Worm (Caenorhabditis elegans): ENCODE data around the gene glt-4.

Gene glt-4

DNA sequence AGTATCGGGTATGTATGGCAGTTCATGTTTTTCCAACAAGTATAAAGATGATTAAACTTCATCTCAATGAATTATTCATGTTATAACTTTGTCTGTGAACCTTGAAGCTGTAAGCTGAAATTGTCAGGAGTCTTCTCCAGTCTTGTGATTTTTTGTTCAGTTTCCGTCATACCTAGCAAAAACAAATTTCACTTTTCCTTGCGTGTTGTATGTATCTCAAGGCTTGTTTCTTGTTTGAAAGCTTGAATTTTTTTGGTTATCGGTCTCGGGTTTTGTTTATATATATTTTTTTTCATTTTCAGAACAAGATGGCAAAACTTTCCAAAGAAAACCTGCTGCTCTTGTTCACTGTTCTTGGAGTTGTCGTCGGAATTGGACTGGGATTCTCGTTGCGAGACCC is at the start of gene glt-4:
Gene glt-4, plus strand, starts transcription at position 301 of the 400 bp plus-strand sequence.
- TF ChIP-seq ets-7 (tag; optimal IDR thresholded peaks at IDR 0.05), result no peak
- no peak for TF ChIP-seq flt-1 (GFP tag; IDR thresholded peaks at IDR 0.05)
- TF ChIP-seq F13C5.2 (tag; optimal IDR thresholded peaks at IDR 0.05), result no peak
- TF ChIP-seq hnd-1 (tag; optimal IDR thresholded peaks at IDR 0.05), result no peak
- no peak for TF ChIP-seq ama-1 (optimal IDR thresholded peaks at IDR 0.05)

DNA sequence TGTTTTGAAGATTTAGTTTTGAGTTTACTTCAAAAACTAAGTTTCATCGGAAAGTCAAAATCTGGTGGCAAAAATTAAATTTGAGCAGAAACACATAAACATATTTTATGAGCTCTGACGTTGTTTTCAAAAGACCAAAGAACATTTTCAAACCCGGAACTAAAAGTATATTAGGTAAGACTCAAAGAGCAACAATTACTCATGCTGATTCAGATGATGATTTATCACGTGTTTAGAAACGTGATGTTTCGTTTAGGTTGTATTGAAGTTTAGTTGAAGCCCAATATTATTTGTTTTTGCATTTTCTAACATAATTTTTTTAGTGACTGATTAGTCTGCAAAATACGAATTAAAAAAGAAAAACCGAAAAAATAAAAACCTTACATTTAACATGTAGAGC is 49.5 kb upstream of the glt-4 start:
- TF ChIP-seq hmbx-1 (tag; optimal IDR thresholded peaks at IDR 0.05), result no peak

DNA sequence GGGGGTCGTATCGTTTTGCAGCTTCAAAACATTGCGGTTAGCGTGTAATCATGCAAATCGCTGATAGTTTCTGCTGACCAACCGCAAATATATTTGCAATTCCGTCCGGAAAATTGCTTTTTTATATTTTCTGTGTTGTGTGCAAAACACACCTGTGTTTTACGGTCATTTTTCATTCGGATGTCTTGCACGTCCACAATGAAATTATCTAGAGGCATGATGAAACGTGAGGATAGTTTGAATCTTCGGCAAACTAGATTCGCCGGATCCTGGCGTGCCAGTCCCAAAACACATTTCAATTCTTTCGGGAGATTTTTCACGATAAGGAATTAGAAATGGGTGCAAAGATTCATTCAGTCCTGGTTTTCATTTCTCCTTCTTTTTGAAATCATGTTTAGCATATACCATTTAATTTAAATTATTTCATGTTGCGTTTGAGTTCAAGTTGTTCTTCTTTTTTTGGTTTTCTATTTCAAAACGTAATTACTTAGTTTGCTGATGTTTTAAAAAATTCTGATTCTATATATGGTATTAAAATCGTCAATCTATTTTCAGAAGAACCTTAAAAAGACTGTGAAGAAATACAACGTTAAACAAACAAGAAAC is 48.1 kb upstream of the glt-4 start, which contains the start of gene C03B1.5:
Gene C03B1.5, plus strand, starts transcription at position 556 of the 606 bp plus-strand sequence.
- TF ChIP-seq scrt-1 (GFP tag; IDR thresholded peaks at IDR 0.05), result no peak
- no peak for TF ChIP-seq ets-7 (tag; optimal IDR thresholded peaks at IDR 0.05)
- no peak for TF ChIP-seq pes-1 (GFP tag; IDR thresholded peaks at IDR 0.05)
- no peak for TF ChIP-seq F13C5.2 (tag; optimal IDR thresholded peaks at IDR 0.05)
- TF ChIP-seq ceh-36 (tag; optimal IDR thresholded peaks at IDR 0.05), result no peak
- no peak for TF ChIP-seq tbx-11 (GFP tag; IDR thresholded peaks at IDR 0.05)
- TF ChIP-seq hmbx-1 (tag; optimal IDR thresholded peaks at IDR 0.05), result no peak
- TF ChIP-seq sea-1 (GFP tag; conservative IDR thresholded peaks at IDR 0.05), result no peak
- TF ChIP-seq hnd-1 (tag; optimal IDR thresholded peaks at IDR 0.05), result no peak
- no peak for TF ChIP-seq hmg-4 (GFP tag; optimal IDR thresholded peaks at IDR 0.05)

DNA sequence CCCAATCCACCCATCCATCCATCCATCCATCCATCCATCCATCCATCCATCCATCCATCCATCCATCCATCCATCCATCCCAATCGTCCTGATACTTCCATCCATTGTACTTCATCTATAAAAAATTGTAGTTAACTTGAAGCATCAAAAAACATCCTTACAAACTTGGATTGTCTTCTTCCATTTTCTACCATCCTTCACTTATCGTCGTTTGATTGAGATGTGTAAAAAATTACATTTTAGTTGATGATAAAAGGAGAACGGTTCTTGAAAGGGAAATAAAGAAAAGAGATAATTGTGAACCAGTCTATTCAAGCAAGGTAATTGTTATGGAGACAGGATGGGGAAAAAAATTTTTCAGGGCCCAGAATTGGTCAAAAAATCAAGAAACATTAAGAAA is 45.5 kb upstream of the glt-4 start, which contains the start of gene C03B1.10:
Gene C03B1.10, minus strand, starts transcription at position 101 of the 400 bp plus-strand sequence.
- TF ChIP-seq hnd-1 (tag; optimal IDR thresholded peaks at IDR 0.05) (no peak), tbx-37 (GFP tag; conservative IDR thresholded peaks at IDR 0.05) (no peak), hmbx-1 (tag; optimal IDR thresholded peaks at IDR 0.05) (no peak), scrt-1 (GFP tag; IDR thresholded peaks at IDR 0.05) (no peak)

DNA sequence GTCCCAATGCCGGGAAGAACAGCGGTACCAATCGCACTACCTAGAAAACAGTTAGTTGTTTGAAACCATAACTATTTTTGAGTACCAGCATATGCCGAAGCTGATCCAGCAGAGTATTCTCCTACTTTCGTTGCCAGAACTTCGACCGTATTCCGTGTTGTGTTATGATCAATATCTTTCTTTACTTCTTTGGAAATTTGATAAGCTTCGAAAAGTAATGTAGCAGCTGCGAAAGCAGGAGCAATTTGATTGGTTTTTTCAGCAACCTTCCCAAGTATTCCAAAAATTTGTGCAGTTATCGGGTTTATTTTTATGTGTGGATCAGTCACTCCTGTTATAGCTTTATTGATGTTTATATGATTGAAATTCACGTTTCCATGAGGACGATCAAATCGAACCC is 43.1 kb upstream of the glt-4 start:
- TF ChIP-seq scrt-1 (GFP tag; IDR thresholded peaks at IDR 0.05), result no peak
- no peak for TF ChIP-seq ceh-36 (tag; optimal IDR thresholded peaks at IDR 0.05)
- TF ChIP-seq ceh-13 (GFP tag; optimal IDR thresholded peaks at IDR 0.05), result no peak
- TF ChIP-seq hmg-4 (GFP tag; optimal IDR thresholded peaks at IDR 0.05), result no peak

DNA sequence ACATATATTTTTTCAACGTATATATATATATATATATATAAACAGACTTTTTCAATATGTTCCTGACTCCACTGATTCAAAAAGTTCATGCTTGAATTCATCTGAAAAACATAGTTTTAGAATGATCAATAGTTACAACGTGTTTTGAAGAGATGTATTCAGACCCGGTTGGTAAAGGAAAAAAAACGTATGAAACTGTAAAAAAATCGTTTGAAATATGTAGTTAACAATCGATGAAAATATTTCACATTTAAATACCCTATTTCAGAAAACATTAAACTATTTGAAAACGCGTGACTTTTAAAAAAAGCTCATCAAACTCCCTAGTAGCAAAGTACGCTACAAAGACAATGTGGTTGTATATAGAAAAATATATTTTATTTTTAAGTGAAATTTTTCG is 42.6 kb upstream of the glt-4 start, which contains the start of gene C03B1.14:
Gene C03B1.14, minus strand, starts transcription at position 101 of the 400 bp plus-strand sequence.
- TF ChIP-seq tbx-37 (GFP tag; conservative IDR thresholded peaks at IDR 0.05), result no peak
- TF ChIP-seq scrt-1 (GFP tag; IDR thresholded peaks at IDR 0.05), result no peak
- TF ChIP-seq sea-1 (GFP tag; conservative IDR thresholded peaks at IDR 0.05), result no peak
- TF ChIP-seq ceh-36 (tag; optimal IDR thresholded peaks at IDR 0.05), result no peak
- no peak for TF ChIP-seq flt-1 (GFP tag; IDR thresholded peaks at IDR 0.05)
- no peak for TF ChIP-seq pes-1 (GFP tag; IDR thresholded peaks at IDR 0.05)
- no peak for TF ChIP-seq ceh-13 (GFP tag; optimal IDR thresholded peaks at IDR 0.05)
- no peak for TF ChIP-seq hnd-1 (tag; optimal IDR thresholded peaks at IDR 0.05)

DNA sequence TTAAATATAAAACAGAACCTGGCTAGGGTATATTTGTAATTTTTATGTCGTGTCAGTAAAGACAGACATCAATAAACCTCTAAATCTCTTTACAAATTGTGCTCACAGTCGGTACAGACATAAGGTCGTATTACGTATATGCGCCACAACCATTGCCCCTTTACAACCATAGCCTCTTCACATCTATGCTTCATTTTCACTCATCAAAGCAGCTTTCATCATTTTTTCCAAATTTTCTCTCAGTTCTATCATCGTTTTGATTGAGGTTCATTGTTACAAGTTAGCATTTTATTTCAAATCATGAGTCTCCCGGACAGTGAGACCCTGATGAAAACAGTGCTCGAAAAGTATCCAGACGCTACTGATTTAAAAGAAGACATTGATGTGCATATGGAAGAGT is 39.0 kb upstream of the glt-4 start, which contains the start of gene C03B1.4:
Gene C03B1.4, plus strand, starts transcription at position 301 of the 400 bp plus-strand sequence.
- TF ChIP-seq tbx-11 (GFP tag; IDR thresholded peaks at IDR 0.05), result no peak
- TF ChIP-seq ceh-36 (tag; optimal IDR thresholded peaks at IDR 0.05), result no peak
- no peak for TF ChIP-seq flt-1 (GFP tag; IDR thresholded peaks at IDR 0.05)
- no peak for TF ChIP-seq tbx-37 (GFP tag; conservative IDR thresholded peaks at IDR 0.05)
- no peak for TF ChIP-seq scrt-1 (GFP tag; IDR thresholded peaks at IDR 0.05)
- no peak for TF ChIP-seq aly-1 (tag; optimal IDR thresholded peaks at IDR 0.05)
- TF ChIP-seq B0310.2 (tag; optimal IDR thresholded peaks at IDR 0.05), result no peak
- no peak for TF ChIP-seq ets-7 (tag; optimal IDR thresholded peaks at IDR 0.05)
- no peak for TF ChIP-seq hmbx-1 (tag; optimal IDR thresholded peaks at IDR 0.05)
- no peak for TF ChIP-seq sea-1 (GFP tag; conservative IDR thresholded peaks at IDR 0.05)
- TF ChIP-seq tra-4 (tag; optimal IDR thresholded peaks at IDR 0.05), result no peak
- TF ChIP-seq hnd-1 (tag; optimal IDR thresholded peaks at IDR 0.05), result no peak
- no peak for TF ChIP-seq ama-1 (optimal IDR thresholded peaks at IDR 0.05)
- TF ChIP-seq F13C5.2 (tag; optimal IDR thresholded peaks at IDR 0.05), result no peak
- no peak for TF ChIP-seq pes-1 (GFP tag; IDR thresholded peaks at IDR 0.05)
- TF ChIP-seq hmg-4 (GFP tag; optimal IDR thresholded peaks at IDR 0.05), result no peak
- no peak for TF ChIP-seq ceh-13 (GFP tag; optimal IDR thresholded peaks at IDR 0.05)

DNA sequence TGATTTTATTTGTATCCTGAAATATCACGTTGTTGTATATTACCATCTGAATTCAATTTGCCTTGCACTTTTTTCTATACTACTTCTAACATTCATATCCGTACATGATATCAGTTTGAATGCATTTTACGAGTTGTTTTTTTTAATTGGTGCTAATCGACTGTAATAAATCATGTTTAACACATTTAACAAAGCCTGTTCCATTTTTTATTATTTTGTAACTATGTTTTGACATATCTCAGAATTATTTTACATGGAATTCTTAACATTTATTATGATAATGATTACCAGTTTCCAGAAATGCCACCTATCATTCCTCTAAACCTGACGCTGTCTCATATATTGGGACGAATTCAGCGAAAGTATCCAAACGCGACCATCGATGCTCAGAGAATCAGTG is 37.5 kb upstream of the glt-4 start, which contains the start of gene C03B1.3:
Gene C03B1.3, plus strand, starts transcription at position 301 of the 400 bp plus-strand sequence.
- TF ChIP-seq sea-1 (GFP tag; conservative IDR thresholded peaks at IDR 0.05) (no peak), hmg-4 (GFP tag; optimal IDR thresholded peaks at IDR 0.05) (no peak), tbx-37 (GFP tag; conservative IDR thresholded peaks at IDR 0.05) (no peak), F13C5.2 (tag; optimal IDR thresholded peaks at IDR 0.05) (no peak), flt-1 (GFP tag; IDR thresholded peaks at IDR 0.05) (no peak), B0310.2 (tag; optimal IDR thresholded peaks at IDR 0.05) (no peak), aly-1 (tag; optimal IDR thresholded peaks at IDR 0.05) (no peak), hnd-1 (tag; optimal IDR thresholded peaks at IDR 0.05) (no peak), ceh-13 (GFP tag; optimal IDR thresholded peaks at IDR 0.05) (no peak), hmbx-1 (tag; optimal IDR thresholded peaks at IDR 0.05) (no peak), tbx-11 (GFP tag; IDR thresholded peaks at IDR 0.05) (no peak), scrt-1 (GFP tag; IDR thresholded peaks at IDR 0.05) (no peak), ets-7 (tag; optimal IDR thresholded peaks at IDR 0.05) (no peak)
